Fruit fly (Drosophila melanogaster) whole organism, embryonic: ENCODE data around the gene CG8066.

Experiments used
- Awh ChIP-seq: fragments of 200-800 bp; sonication (Bioruptor generic); IDR thresholded peaks from 2 replicates; pipeline ENCODE4, ENCODE4 v1.3.6; 2022; ENCODE audit warnings: missing biosample characterization, missing genetic modification characterization
- CG7372 ChIP-seq: fragments of 200-800 bp; sonication (Bioruptor generic); IDR thresholded peaks from 2 replicates; pipeline ENCODE4 v1.3.6; 2022; ENCODE audit warnings: missing biosample characterization, missing genetic modification characterization
- Doc2 ChIP-seq: fragments of 200-800 bp; sonication (Bioruptor generic); IDR thresholded peaks from 2 replicates; pipeline ENCODE4 v1.3.6; 2022; ENCODE audit warnings: missing biosample characterization, missing genetic modification characterization
- MESR4 ChIP-seq: fragments of 200-800 bp; sonication (Bioruptor generic); optimal IDR thresholded peaks from 2 replicates; lab custom pipeline; 2018; ENCODE audit warnings: missing biosample characterization, mild to moderate bottlenecking, missing genetic modification characterization, moderate library complexity
- Oli ChIP-seq: fragments of 200-800 bp; sonication (Bioruptor generic); optimal IDR thresholded peaks from 2 replicates; lab custom pipeline; 2018; ENCODE audit warnings: missing biosample characterization, mild to moderate bottlenecking, missing genetic modification characterization, moderate library complexity
- Xbp1 ChIP-seq: fragments of 200-800 bp; sonication (Bioruptor generic); optimal IDR thresholded peaks from 3 replicates; lab custom pipeline; 2016; ENCODE audit warnings: missing biosample characterization, mild to moderate bottlenecking, missing genetic modification characterization
- bbx ChIP-seq: fragments of 200-800 bp; sonication (Bioruptor generic); IDR thresholded peaks from 2 replicates; pipeline ENCODE4 v1.3.6; 2022; ENCODE audit warnings: missing biosample characterization, missing genetic modification characterization; ENCODE audit not compliant: partially characterized antibody
- da ChIP-seq: fragments of 200-800 bp; sonication (Bioruptor generic); optimal IDR thresholded peaks from 2 replicates; lab custom pipeline; 2016; ENCODE audit warnings: missing biosample characterization, missing genetic modification characterization
- danr ChIP-seq: fragments of 200-800 bp; sonication (Bioruptor generic); IDR thresholded peaks from 2 replicates; pipeline ENCODE4 v1.3.6; 2022; ENCODE audit warnings: missing biosample characterization, missing genetic modification characterization
- onecut ChIP-seq: fragments of 200-800 bp; sonication (Bioruptor generic); IDR thresholded peaks from 2 replicates; pipeline ENCODE4 v1.3.6; 2022; ENCODE audit warnings: missing biosample characterization, missing genetic modification characterization
- pan ChIP-seq, 4 experiments: fragments of >200 bp in 3 of 4; fragments of 200-800 bp in 1 of 4; sonication (Bioruptor generic) in 1 of 4; optimal IDR thresholded peaks in 3 of 4; IDR thresholded peaks in 1 of 4; 2 replicates each; pipeline versions ENCODE4 v1.3.6 to Lab custom; 2017 to 2022; ENCODE audit warnings: missing biosample characterization in 2 of 4, missing genetic modification characterization in 2 of 4, mixed read lengths in 1 of 4
- sc ChIP-seq, 3 experiments: fragments of >200 bp in 2 of 3; fragments of 200-800 bp in 1 of 3; sonication (Bioruptor generic) in 1 of 3; optimal IDR thresholded peaks; 2 replicates in 2 of 3; 3 replicates in 1 of 3; lab custom pipeline; 2017; ENCODE audit warnings: mild to moderate bottlenecking in 1 of 3, missing biosample characterization in 1 of 3, missing genetic modification characterization in 1 of 3, missing genetic modification reagents in 1 of 3
- wdn ChIP-seq: fragments of 200-800 bp; sonication (Bioruptor generic); IDR thresholded peaks from 2 replicates; pipeline ENCODE4 v1.3.6; 2022; ENCODE audit warnings: missing biosample characterization, missing genetic modification characterization

dm6 chr3R:14557480-14558354 is 10.9 kb downstream of the CG8066 start, which contains the start of gene Pde6:
- TF ChIP-seq sc (optimal IDR thresholded peaks at IDR 0.05; lab: Kevin White, UChicago) (no peak), sc (GFP tag; optimal IDR thresholded peaks at IDR 0.05; lab: Kevin White, UChicago) (no peak), danr (no peak), pan (optimal IDR thresholded peaks at IDR 0.05; lab: Kevin White, UChicago) (no peak), pan (GFP tag; optimal IDR thresholded peaks at IDR 0.05 in 1 of 2, IDR thresholded peaks at IDR 0.05 in 1 of 2) (no peak), bbx (GFP tag; lab: Robert Waterston, UW) (peak; percentile 27; the same call in 1 of the 2 replicates), wdn (GFP tag; lab: Robert Waterston, UW) (0 out of 2 replicates have a peak, but pooled peaks have one; percentile 30), Awh (GFP tag; lab: Robert Waterston, UW) (no peak), CG7372 (no peak), Oli (tag; lab: Kevin White, UChicago) (no peak), Xbp1 (no peak), onecut (GFP tag; lab: Robert Waterston, UW) (no peak), da (GFP tag; lab: Kevin White, UChicago) (no peak), Doc2 (GFP tag; lab: Robert Waterston, UW) (no peak), MESR4 (GFP tag; lab: Kevin White, UChicago) (no peak)
